Fruit fly (Drosophila melanogaster) whole organism: ENCODE measurements around the gene ova.

Experiments
- CG8478 ChIP-seq: fragments of >200 bp; optimal IDR thresholded peaks from 2 replicates; lab custom pipeline; 2018; ENCODE audit warnings: inconsistent platforms
- EcR ChIP-seq, 2 experiments: fragments of >200 bp; optimal IDR thresholded peaks; 2 replicates each; lab custom pipeline; 2017; ENCODE audit warnings: missing biosample characterization in 2 of 2, missing genetic modification characterization in 2 of 2, missing genetic modification reagents in 2 of 2
- pan ChIP-seq: fragments of >200 bp; optimal IDR thresholded peaks from 2 replicates; lab custom pipeline; 2017
- psq ChIP-seq: fragments of >200 bp; optimal IDR thresholded peaks from 2 replicates; lab custom pipeline; 2017
- usp ChIP-seq: fragments of >200 bp; optimal IDR thresholded peaks from 2 replicates; lab custom pipeline; 2017; ENCODE audit warnings: missing biosample characterization, missing genetic modification characterization, mixed read lengths

DNA sequence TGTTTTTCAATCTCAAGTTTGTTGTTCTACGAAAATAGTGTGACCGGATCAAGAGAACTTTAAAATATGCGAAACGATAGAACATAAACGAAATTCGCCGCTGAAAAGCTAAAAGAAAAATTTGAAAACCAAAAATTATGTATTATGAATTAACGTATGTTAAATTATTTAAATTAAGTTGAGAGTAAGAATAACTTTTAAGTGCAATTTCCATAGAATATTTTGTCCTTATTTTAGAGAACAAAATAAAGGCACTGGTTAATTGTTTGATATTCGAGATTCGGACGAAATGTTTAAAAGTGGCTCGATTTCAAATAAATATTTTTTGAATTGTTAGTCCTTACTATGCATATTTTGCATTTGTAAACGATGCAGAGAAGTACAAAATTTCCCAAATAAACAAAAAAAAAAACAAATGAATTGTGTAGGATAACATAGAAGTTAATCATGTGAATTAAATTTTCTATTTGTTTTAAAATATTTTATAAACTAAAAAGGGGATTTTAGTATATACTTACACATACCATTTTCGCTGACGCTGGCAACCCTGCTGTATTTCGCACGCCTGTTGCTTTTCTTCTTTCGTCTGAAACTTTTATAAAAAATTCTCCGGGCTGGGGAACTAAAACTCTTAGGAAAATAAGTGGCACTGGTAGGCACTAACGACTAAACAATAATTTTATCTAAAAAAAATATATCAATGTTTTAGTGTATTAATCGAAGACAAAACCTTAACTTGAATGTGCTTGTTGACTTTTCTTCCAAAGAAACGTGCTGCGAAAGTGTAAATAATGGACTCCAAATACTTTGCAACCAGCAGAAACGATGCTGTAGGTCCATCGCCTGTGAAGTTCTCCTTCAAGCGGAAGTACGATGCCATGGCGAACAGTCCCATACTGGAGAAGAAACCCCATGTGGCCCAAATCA is 20.6 kb downstream of the ova start, which contains the start of the genes CG5727 and ath:
- TF ChIP-seq EcR (GFP tag; optimal IDR thresholded peaks at IDR 0.05; lab: Kevin White, UChicago) (no peak), psq (lab: Kevin White, UChicago) (no peak), CG8478 (lab: Kevin White, UChicago) (no peak), pan (lab: Kevin White, UChicago) (no peak), usp (GFP tag; lab: Kevin White, UChicago) (no peak)
